Worm (Caenorhabditis elegans) whole organism, young adult: Measurements from ENCODE around the gene Y38E10A.24.

Experiments
- B0336.3 ChIP-seq: fragments of 200-800 bp; sonication (Bioruptor generic); IDR thresholded peaks from 2 replicates; pipeline ENCODE4 v1.3.6; 2022; ENCODE audit warnings: missing genetic modification characterization, missing compliant biosample characterization
- D2030.7 ChIP-seq: fragments of 200-800 bp; sonication (Bioruptor generic); IDR thresholded peaks from 2 replicates; pipeline ENCODE4 v1.3.6; 2022; ENCODE audit warnings: missing genetic modification reagents, missing genetic modification characterization, missing compliant biosample characterization
- F33H1.4 ChIP-seq: fragments of 200-800 bp; sonication (Bioruptor generic); IDR thresholded peaks from 2 replicates; pipeline ENCODE4 v1.3.6; 2022; ENCODE audit warnings: missing genetic modification reagents, missing genetic modification characterization, missing compliant biosample characterization
- F37B4.10 ChIP-seq: fragments of 200-800 bp; sonication (Bioruptor generic); IDR thresholded peaks from 2 replicates; pipeline ENCODE4 v1.3.6; 2022; ENCODE audit warnings: missing genetic modification characterization, missing compliant biosample characterization
- F49E8.2 ChIP-seq: sonication (generic microtip); optimal IDR thresholded peaks from 3 replicates; lab custom pipeline; 2017; ENCODE audit warnings: missing genetic modification characterization, mild to moderate bottlenecking, missing compliant biosample characterization, antibody characterized with exemption, moderate library complexity; ENCODE audit not compliant: insufficient read depth
- F57A8.1 ChIP-seq: fragments of 200-800 bp; sonication (Bioruptor generic); optimal IDR thresholded peaks from 2 replicates; lab custom pipeline; 2018; ENCODE audit warnings: mild to moderate bottlenecking, missing genetic modification characterization, moderate library complexity, missing compliant biosample characterization
- Y53G8AR.9 ChIP-seq: fragments of 200-800 bp; sonication (Bioruptor generic); conservative IDR thresholded peaks from 2 replicates; pipeline ENCODE4 v1.3.6; 2022; ENCODE audit warnings: missing genetic modification reagents, missing genetic modification characterization, missing compliant biosample characterization
- Y56A3A.18 ChIP-seq: fragments of 200-800 bp; sonication (Bioruptor generic); IDR thresholded peaks from 2 replicates; pipeline ENCODE4 v1.3.6; 2022; ENCODE audit warnings: missing genetic modification reagents, missing genetic modification characterization, missing compliant biosample characterization
- Y95B8A.8 ChIP-seq: fragments of 200-800 bp; sonication (Bioruptor generic); IDR thresholded peaks from 2 replicates; pipeline ENCODE4 v1.3.6; 2022; ENCODE audit warnings: missing genetic modification reagents, missing genetic modification characterization, missing compliant biosample characterization
- ama-1 ChIP-seq, 3 experiments: fragments of 150-350 bp in 1 of 3; sonication (generic microtip) in 2 of 3; optimal IDR thresholded peaks; 2 replicates each; lab custom pipeline; 2014 to 2018; ENCODE audit warnings: missing biosample characterization in 2 of 3, missing genetic modification characterization in 2 of 3, missing genetic modification reagents in 2 of 3
- aptf-2 ChIP-seq: fragments of 200-800 bp; sonication (Bioruptor generic); conservative IDR thresholded peaks from 2 replicates; pipeline ENCODE4 v1.3.6; 2022; ENCODE audit warnings: missing genetic modification reagents, missing genetic modification characterization, missing compliant biosample characterization
- atf-7 ChIP-seq: sonication (generic microtip); optimal IDR thresholded peaks from 2 replicates; lab custom pipeline; 2017; ENCODE audit warnings: mild to moderate bottlenecking, missing genetic modification characterization, missing compliant biosample characterization
- athp-1 ChIP-seq: sonication (generic microtip); optimal IDR thresholded peaks from 2 replicates; lab custom pipeline; 2017; ENCODE audit warnings: mild to moderate bottlenecking, missing genetic modification characterization, missing compliant biosample characterization
- attf-3 ChIP-seq: fragments of 200-800 bp; sonication (Bioruptor generic); conservative IDR thresholded peaks from 2 replicates; pipeline ENCODE4 v1.3.6; 2022; ENCODE audit warnings: missing genetic modification reagents, missing genetic modification characterization, missing compliant biosample characterization
- attf-5 ChIP-seq: fragments of 200-800 bp; sonication (Bioruptor generic); optimal IDR thresholded peaks from 2 replicates; lab custom pipeline; 2018; ENCODE audit warnings: mild to moderate bottlenecking, missing genetic modification characterization, missing compliant biosample characterization
- bed-1 ChIP-seq: fragments of 200-800 bp; sonication (Bioruptor generic); IDR thresholded peaks from 2 replicates; pipeline ENCODE4 v1.3.6; 2022; ENCODE audit warnings: missing genetic modification reagents, missing genetic modification characterization, missing compliant biosample characterization
- cebp-1 ChIP-seq, 2 experiments: fragments of 200-800 bp in 1 of 2; sonication (Bioruptor generic) in 1 of 2; sonication (generic microtip) in 1 of 2; IDR thresholded peaks in 1 of 2; optimal IDR thresholded peaks in 1 of 2; 2 replicates each; pipeline versions ENCODE4 v1.3.6 to Lab custom; 2017 to 2022; ENCODE audit warnings: missing compliant biosample characterization in 2 of 2, missing genetic modification characterization in 2 of 2, mild to moderate bottlenecking in 1 of 2, missing genetic modification reagents in 1 of 2, moderate library complexity in 1 of 2
- ceh-100 ChIP-seq: fragments of 200-800 bp; sonication (Bioruptor generic); IDR thresholded peaks from 2 replicates; pipeline ENCODE4 v1.3.6; 2022; ENCODE audit warnings: missing genetic modification reagents, missing genetic modification characterization, missing compliant biosample characterization
- ceh-79 ChIP-seq: sonication (generic microtip); optimal IDR thresholded peaks from 2 replicates; lab custom pipeline; 2017; ENCODE audit warnings: mild to moderate bottlenecking, missing genetic modification characterization, missing compliant biosample characterization
- ekl-4 ChIP-seq: fragments of 200-800 bp; sonication (Bioruptor generic); IDR thresholded peaks from 2 replicates; pipeline ENCODE4 v1.3.6; 2022; ENCODE audit warnings: missing genetic modification reagents, missing genetic modification characterization, missing compliant biosample characterization
- ets-4 ChIP-seq: fragments of 200-800 bp; sonication (Bioruptor generic); optimal IDR thresholded peaks from 2 replicates; lab custom pipeline; 2018; ENCODE audit warnings: mild to moderate bottlenecking, missing genetic modification characterization, missing compliant biosample characterization
- him-1 ChIP-seq: sonication (generic microtip); optimal IDR thresholded peaks from 2 replicates; lab custom pipeline; 2016; ENCODE audit warnings: missing genotype, missing genetic modification reagents, missing genetic modification characterization, missing compliant biosample characterization
- hmg-1.2 ChIP-seq: fragments of 200-800 bp; sonication (Bioruptor generic); IDR thresholded peaks from 2 replicates; pipeline ENCODE4 v1.3.6; 2022; ENCODE audit warnings: missing genetic modification reagents, missing genetic modification characterization, missing compliant biosample characterization
- hmg-20 ChIP-seq: fragments of 200-800 bp; sonication (Bioruptor generic); IDR thresholded peaks from 2 replicates; pipeline ENCODE4 v1.3.6; 2022; ENCODE audit warnings: missing genetic modification reagents, missing genetic modification characterization, missing compliant biosample characterization
- hrde-1 ChIP-seq: sonication (generic microtip); optimal IDR thresholded peaks from 2 replicates; lab custom pipeline; 2016; ENCODE audit warnings: missing genetic modification characterization, mild to moderate bottlenecking, missing compliant biosample characterization, moderate library complexity, missing genotype, missing genetic modification reagents, borderline replicate concordance
- hsf-1 ChIP-seq: fragments of 200-800 bp; sonication (Bioruptor generic); IDR thresholded peaks from 2 replicates; pipeline ENCODE4 v1.3.6; 2022; ENCODE audit warnings: missing genetic modification reagents, missing genetic modification characterization, missing compliant biosample characterization
- lin-54 ChIP-seq: fragments of 200-800 bp; sonication (Bioruptor generic); optimal IDR thresholded peaks from 2 replicates; lab custom pipeline; 2018; ENCODE audit warnings: mild to moderate bottlenecking, missing genetic modification characterization, missing compliant biosample characterization
- lsl-1 ChIP-seq: fragments of 200-800 bp; sonication (Bioruptor generic); optimal IDR thresholded peaks from 2 replicates; lab custom pipeline; 2018; ENCODE audit warnings: mild to moderate bottlenecking, missing genetic modification characterization, moderate library complexity, missing compliant biosample characterization
- madf-6 ChIP-seq: fragments of 200-800 bp; sonication (Bioruptor generic); IDR thresholded peaks from 2 replicates; pipeline ENCODE4 v1.3.6; 2022; ENCODE audit warnings: missing genetic modification reagents, missing genetic modification characterization, missing compliant biosample characterization
- nfya-2 ChIP-seq: fragments of 200-800 bp; sonication (Bioruptor generic); IDR thresholded peaks from 2 replicates; pipeline ENCODE4 v1.3.6; 2022; ENCODE audit warnings: missing genetic modification reagents, missing genetic modification characterization, missing compliant biosample characterization
- nfyb-1 ChIP-seq: fragments of 200-800 bp; sonication (Bioruptor generic); IDR thresholded peaks from 2 replicates; pipeline ENCODE4 v1.3.6; 2022; ENCODE audit warnings: missing genetic modification reagents, missing genetic modification characterization, missing compliant biosample characterization
- nhr-179 ChIP-seq: sonication (generic microtip); optimal IDR thresholded peaks from 2 replicates; lab custom pipeline; 2016; ENCODE audit warnings: mild to moderate bottlenecking, missing genetic modification characterization, missing compliant biosample characterization
- nhr-27 ChIP-seq: fragments of 200-800 bp; sonication (Bioruptor generic); optimal IDR thresholded peaks from 2 replicates; lab custom pipeline; 2018; ENCODE audit warnings: mild to moderate bottlenecking, missing genetic modification characterization, moderate library complexity, missing compliant biosample characterization
- pha-4 ChIP-seq: fragments of 150-350 bp; sonication (generic microtip); optimal IDR thresholded peaks from 2 replicates; lab custom pipeline; 2014; ENCODE audit warnings: missing biosample characterization, missing genetic modification reagents, missing genetic modification characterization
- snpc-1.1 ChIP-seq: sonication (generic microtip); optimal IDR thresholded peaks from 2 replicates; lab custom pipeline; 2017; ENCODE audit warnings: missing genetic modification characterization, mild to moderate bottlenecking, missing compliant biosample characterization, antibody characterized with exemption, moderate library complexity, missing genotype, missing genetic modification reagents; ENCODE audit not compliant: insufficient read depth
- snpc-3.4 ChIP-seq: sonication (generic microtip); optimal IDR thresholded peaks from 2 replicates; lab custom pipeline; 2017; ENCODE audit warnings: missing genetic modification characterization, mild to moderate bottlenecking, missing compliant biosample characterization, antibody characterized with exemption, moderate library complexity, missing genotype, missing genetic modification reagents
- snpc-4 ChIP-seq, 5 experiments: fragments of 150-350 bp in 1 of 5; sonication (generic microtip) in 4 of 5; optimal IDR thresholded peaks; 2 replicates each; lab custom pipeline; 2014 to 2018; ENCODE audit warnings: missing genetic modification characterization in 5 of 5, missing biosample characterization in 3 of 5, antibody characterized with exemption in 2 of 5, mild to moderate bottlenecking in 2 of 5, missing compliant biosample characterization in 2 of 5, missing genotype in 2 of 5, moderate library complexity in 2 of 5, missing genetic modification reagents in 1 of 5
- sptf-2 ChIP-seq: fragments of 200-800 bp; sonication (Bioruptor generic); optimal IDR thresholded peaks from 2 replicates; lab custom pipeline; 2018; ENCODE audit warnings: mild to moderate bottlenecking, missing genetic modification characterization, missing compliant biosample characterization
- xnd-1 ChIP-seq: sonication (generic microtip); optimal IDR thresholded peaks from 2 replicates; lab custom pipeline; 2016; ENCODE audit warnings: missing genotype, missing genetic modification reagents, missing genetic modification characterization, missing compliant biosample characterization
- zfh-2 ChIP-seq: fragments of 200-800 bp; sonication (Bioruptor generic); conservative IDR thresholded peaks from 2 replicates; pipeline ENCODE4 v1.3.6; 2022; ENCODE audit warnings: missing genetic modification reagents, missing genetic modification characterization, missing compliant biosample characterization
- ztf-18 ChIP-seq: sonication (generic microtip); optimal IDR thresholded peaks from 2 replicates; lab custom pipeline; 2016; ENCODE audit warnings: missing genotype, mild to moderate bottlenecking, missing genetic modification characterization, missing compliant biosample characterization
- ztf-6 ChIP-seq: fragments of 200-800 bp; sonication (Bioruptor generic); IDR thresholded peaks from 2 replicates; pipeline ENCODE4 v1.3.6; 2022; ENCODE audit warnings: missing genetic modification reagents, missing genetic modification characterization, missing compliant biosample characterization

Gene Y38E10A.24

DNA sequence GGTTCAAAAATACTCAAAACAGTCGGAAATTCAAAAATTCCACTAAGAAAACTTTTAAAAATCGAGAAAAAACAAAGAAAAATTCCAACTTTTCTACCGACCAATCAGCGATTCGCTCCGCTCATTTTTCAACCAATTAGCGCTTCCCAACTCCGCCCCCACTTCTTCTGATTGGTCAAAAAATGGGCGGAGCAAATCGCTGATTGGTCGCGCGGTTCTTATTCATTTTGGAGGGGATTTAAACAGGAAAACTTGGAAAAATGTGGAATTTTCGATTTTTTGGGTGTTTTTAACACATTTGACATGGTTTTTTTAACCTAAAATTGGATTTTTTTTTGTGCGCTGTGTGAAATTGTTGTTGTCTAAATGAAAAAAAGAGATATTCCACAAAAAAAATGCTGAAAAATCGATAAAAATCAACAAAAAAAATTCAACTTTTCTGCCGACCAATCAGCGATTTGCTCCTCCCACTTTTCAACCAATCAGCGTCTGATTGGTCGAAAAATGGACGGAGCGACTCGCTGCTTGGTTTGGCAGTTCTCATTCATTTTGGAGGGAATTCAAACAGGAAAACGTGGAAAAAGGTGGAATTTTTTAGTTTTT is 44.0 kb downstream of the Y38E10A.24 start:
- TF ChIP-seq lsl-1 (GFP tag; lab: Kevin White, UChicago), result no peak
- TF ChIP-seq nfyb-1, result 0 out of 2 replicates have a peak, but pooled peaks have one; percentile 31
- no peak for TF ChIP-seq hsf-1 (GFP tag; lab: Robert Waterston, UW)

ce11 chrII:12726704-12727103 is 47.9 kb downstream of the Y38E10A.24 start:
- TF ChIP-seq bed-1 (GFP tag; lab: Robert Waterston, UW), result 0 out of 2 replicates have a peak, but pooled peaks have one; percentile 62
- TF ChIP-seq Y95B8A.8 (GFP tag; lab: Robert Waterston, UW), result peak; percentile 82
- no peak for TF ChIP-seq aptf-2
- no peak for TF ChIP-seq cebp-1 (GFP tag; IDR thresholded peaks at IDR 0.05; lab: Robert Waterston, UW)
- peak; percentile 45 for TF ChIP-seq cebp-1 (tag; optimal IDR thresholded peaks at IDR 0.05; lab: Kevin White, UChicago)
- peak; percentile 80 for TF ChIP-seq madf-6 (GFP tag; lab: Robert Waterston, UW)
- no peak for TF ChIP-seq zfh-2 (GFP tag; lab: Robert Waterston, UW)
- TF ChIP-seq hsf-1 (GFP tag; lab: Robert Waterston, UW), result peak; percentile 78
- TF ChIP-seq ets-4, result no peak
- peak; percentile 92 for TF ChIP-seq him-1 (tag; lab: Kevin White, UChicago)
- peak; percentile 29; the same call in 1 of the 2 replicates for TF ChIP-seq F33H1.4 (GFP tag; lab: Robert Waterston, UW)
- TF ChIP-seq ceh-100 (GFP tag; lab: Robert Waterston, UW), result 0 out of 2 replicates have a peak, but pooled peaks have one; percentile 21
- TF ChIP-seq snpc-4 (GFP tag; optimal IDR thresholded peaks at IDR 0.05; lab: Kevin White, UChicago), result no peak
- TF ChIP-seq snpc-4 (tag; optimal IDR thresholded peaks at IDR 0.05; lab: Kevin White, UChicago), result no peak
- TF ChIP-seq ceh-79 (tag; lab: Kevin White, UChicago), result peak; percentile 17
- no peak for TF ChIP-seq F57A8.1 (GFP tag; lab: Kevin White, UChicago)
- peak; percentile 3 for TF ChIP-seq snpc-1.1 (tag; lab: Kevin White, UChicago)
- TF ChIP-seq ztf-6 (GFP tag; lab: Robert Waterston, UW), result no peak
- peak; percentile 30; the same call in 1 of the 2 replicates for TF ChIP-seq D2030.7 (GFP tag; lab: Robert Waterston, UW)
- TF ChIP-seq hmg-1.2, result peak; percentile 37
- peak; percentile 63 for TF ChIP-seq ekl-4 (GFP tag; lab: Robert Waterston, UW)
- peak; percentile 59 for TF ChIP-seq hrde-1 (tag; lab: Kevin White, UChicago)
- peak; percentile 13 for TF ChIP-seq snpc-3.4 (tag; lab: Kevin White, UChicago)
- TF ChIP-seq F49E8.2 (tag; lab: Kevin White, UChicago), result peak; percentile 0
- TF ChIP-seq nhr-27, result no peak
- no peak for TF ChIP-seq nhr-179 (tag; lab: Kevin White, UChicago)
- TF ChIP-seq attf-5 (GFP tag; lab: Kevin White, UChicago), result no peak
- no peak for TF ChIP-seq ama-1 (optimal IDR thresholded peaks at IDR 0.05; lab: Kevin White, UChicago)
- TF ChIP-seq ama-1 (GFP tag; optimal IDR thresholded peaks at IDR 0.05; lab: Kevin White, UChicago), result peak in 1 of 2 experiments; percentile 80
- TF ChIP-seq pha-4 (tag; lab: Kevin White, UChicago), result no peak
- TF ChIP-seq xnd-1, result peak; percentile 4
- TF ChIP-seq atf-7 (tag; lab: Kevin White, UChicago), result peak; percentile 64
- TF ChIP-seq nfyb-1, result no peak
- TF ChIP-seq lsl-1 (GFP tag; lab: Kevin White, UChicago), result peak; percentile 29
- TF ChIP-seq Y56A3A.18 (GFP tag; lab: Robert Waterston, UW), result peak; percentile 44; the same call in 1 of the 2 replicates
- peak; percentile 55 for TF ChIP-seq athp-1
- no peak for TF ChIP-seq hmg-20
- no peak for TF ChIP-seq attf-3 (GFP tag; lab: Robert Waterston, UW)
- TF ChIP-seq B0336.3 (GFP tag; lab: Robert Waterston, UW), result peak; percentile 74; the same call in 1 of the 2 replicates
- no peak for TF ChIP-seq F37B4.10 (GFP tag; lab: Robert Waterston, UW)
- no peak for TF ChIP-seq sptf-2
- 0 out of 2 replicates have a peak, but pooled peaks have one; percentile 67 for TF ChIP-seq nfya-2
- TF ChIP-seq lin-54, result peak; percentile 51
- TF ChIP-seq Y53G8AR.9 (GFP tag; lab: Robert Waterston, UW), result peak; percentile 85; the same call in 1 of the 2 replicates
- no peak for TF ChIP-seq ztf-18 (tag; lab: Kevin White, UChicago)
